Worm (Caenorhabditis elegans): Measurements from ENCODE around the gene hda-1.

DNA sequence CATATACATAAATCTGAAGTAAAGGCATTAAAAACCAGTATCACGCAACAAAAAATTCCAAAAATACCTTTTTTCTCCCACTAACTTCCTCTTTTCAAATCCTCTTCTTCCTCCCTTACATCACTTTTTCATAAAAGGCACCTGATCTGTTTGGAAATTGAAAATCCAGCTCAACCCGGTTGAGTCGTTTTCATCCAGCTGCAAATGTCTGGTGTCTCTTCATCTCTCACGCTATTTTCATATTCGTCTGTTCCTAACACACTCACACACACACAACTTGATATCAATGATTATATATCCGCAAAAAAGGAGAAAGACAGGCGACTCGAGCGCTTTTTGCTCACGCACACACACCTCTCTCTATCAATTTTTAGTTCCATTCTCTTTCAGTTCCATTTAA is 7.2 kb downstream of the hda-1 start:
- no peak for TF ChIP-seq pqm-1 (tag; optimal IDR thresholded peaks at IDR 0.05)
- TF ChIP-seq unc-55 (GFP tag; optimal IDR thresholded peaks at IDR 0.05) = no peak
- TF ChIP-seq nfya-1 (tag; optimal IDR thresholded peaks at IDR 0.05) = no peak
- TF ChIP-seq ets-4 (tag; optimal IDR thresholded peaks at IDR 0.05) = no peak
- TF ChIP-seq hlh-30 (tag; optimal IDR thresholded peaks at IDR 0.05; ENCODE audit: insufficient read depth) = no peak
- no peak for TF ChIP-seq C38D4.7 (GFP tag; optimal IDR thresholded peaks at IDR 0.05)
- TF ChIP-seq ceh-6 (GFP tag; optimal IDR thresholded peaks at IDR 0.05) = no peak

Measured in whole organism, late embryonic.